Fruit fly (Drosophila melanogaster) whole organism, prepupa: Measurements from ENCODE around the gene CG17929.
A peak's percentile ranks its signal among the peaks of the same experiment; 100 is the strongest.

Source experiments
- Blimp-1 ChIP-seq: fragments of 200-800 bp; sonication (Bioruptor generic); optimal IDR thresholded peaks from 3 replicates; lab custom pipeline; 2017; ENCODE audit warnings: missing biosample characterization, missing genetic modification characterization, mild to moderate bottlenecking, moderate library complexity, missing genetic modification reagents
- CG10669 ChIP-seq: fragments of 200-800 bp; sonication (Bioruptor generic); optimal IDR thresholded peaks from 3 replicates; lab custom pipeline; 2018; ENCODE audit warnings: missing biosample characterization, mild to moderate bottlenecking, missing genetic modification characterization, moderate library complexity
- CG11294 ChIP-seq: fragments of 200-800 bp; sonication (Bioruptor generic); IDR thresholded peaks from 2 replicates; pipeline ENCODE4 v1.3.6; 2022; ENCODE audit warnings: missing biosample characterization, missing genetic modification characterization
- CG11762 ChIP-seq: fragments of 200-800 bp; sonication (Bioruptor generic); optimal IDR thresholded peaks from 3 replicates; lab custom pipeline; 2016; ENCODE audit warnings: missing biosample characterization, missing genetic modification characterization; ENCODE audit not compliant: insufficient read depth
- CG11902 ChIP-seq: fragments of 200-800 bp; sonication (Bioruptor generic); optimal IDR thresholded peaks from 3 replicates; lab custom pipeline; 2016; ENCODE audit warnings: missing biosample characterization, missing genetic modification characterization
- CG15336 ChIP-seq: fragments of 200-800 bp; sonication (Bioruptor generic); IDR thresholded peaks from 2 replicates; pipeline ENCODE4 v1.3.6; 2022; ENCODE audit warnings: missing biosample characterization, missing genetic modification characterization
- CG1621 ChIP-seq: fragments of 200-800 bp; sonication (Bioruptor generic); optimal IDR thresholded peaks from 3 replicates; lab custom pipeline; 2018; ENCODE audit warnings: missing biosample characterization, mild to moderate bottlenecking, missing genetic modification characterization
- CG16779 ChIP-seq: fragments of 200-800 bp; sonication (Bioruptor generic); optimal IDR thresholded peaks from 3 replicates; lab custom pipeline; 2017; ENCODE audit warnings: missing biosample characterization, mild to moderate bottlenecking, missing genetic modification characterization
- CG3919 ChIP-seq: fragments of 200-800 bp; sonication (Bioruptor generic); optimal IDR thresholded peaks from 3 replicates; lab custom pipeline; 2016; ENCODE audit warnings: missing biosample characterization, missing genetic modification characterization
- CG4318 ChIP-seq: fragments of 200-800 bp; sonication (Bioruptor generic); optimal IDR thresholded peaks from 3 replicates; lab custom pipeline; 2017; ENCODE audit warnings: missing biosample characterization, mild to moderate bottlenecking, missing genetic modification characterization
- CG6276 ChIP-seq: fragments of 200-800 bp; sonication (Bioruptor generic); optimal IDR thresholded peaks from 2 replicates; lab custom pipeline; 2017; ENCODE audit warnings: missing biosample characterization, mild to moderate bottlenecking, missing genetic modification characterization
- CG6792 ChIP-seq: fragments of 200-800 bp; sonication (Bioruptor generic); optimal IDR thresholded peaks from 3 replicates; lab custom pipeline; 2016; ENCODE audit warnings: missing biosample characterization, missing genetic modification characterization
- CG6808 ChIP-seq: fragments of 200-800 bp; sonication (Bioruptor generic); optimal IDR thresholded peaks from 3 replicates; lab custom pipeline; 2017; ENCODE audit warnings: missing biosample characterization, missing genetic modification characterization, mild to moderate bottlenecking, moderate library complexity, missing genetic modification reagents
- CG6854 ChIP-seq: fragments of 200-800 bp; sonication (Bioruptor generic); optimal IDR thresholded peaks from 2 replicates; lab custom pipeline; 2017; ENCODE audit warnings: missing biosample characterization, mild to moderate bottlenecking, missing genetic modification characterization
- CG7368 ChIP-seq: fragments of 200-800 bp; sonication (Bioruptor generic); optimal IDR thresholded peaks from 3 replicates; lab custom pipeline; 2016; ENCODE audit warnings: missing biosample characterization, missing genetic modification characterization
- CG8119 ChIP-seq: fragments of 200-800 bp; sonication (Bioruptor generic); IDR thresholded peaks from 3 replicates; pipeline ENCODE4 v1.3.6; 2022; ENCODE audit warnings: missing biosample characterization, missing genetic modification characterization
- CG8319 ChIP-seq: fragments of 200-800 bp; sonication (Bioruptor generic); optimal IDR thresholded peaks from 3 replicates; lab custom pipeline; 2016; ENCODE audit warnings: missing biosample characterization, missing genetic modification characterization
- CG9139 ChIP-seq: fragments of 200-800 bp; sonication (Bioruptor generic); optimal IDR thresholded peaks from 3 replicates; lab custom pipeline; 2017; ENCODE audit warnings: missing biosample characterization, mild to moderate bottlenecking, missing genetic modification characterization
- Eip78C ChIP-seq: fragments of 200-800 bp; sonication (Bioruptor generic); peaks from one replicate; lab custom pipeline; 2016; ENCODE audit warnings: missing biosample characterization, missing genetic modification characterization
- Ets21C ChIP-seq: fragments of 200-800 bp; sonication (Bioruptor generic); optimal IDR thresholded peaks from 3 replicates; lab custom pipeline; 2016; ENCODE audit warnings: missing biosample characterization, missing genetic modification characterization
- Ets96B ChIP-seq: fragments of 200-800 bp; optimal IDR thresholded peaks from 2 replicates; lab custom pipeline; 2019; ENCODE audit warnings: missing biosample characterization, mild to moderate bottlenecking, missing genetic modification characterization, moderate library complexity
- Gug ChIP-seq: fragments of 200-800 bp; sonication (Bioruptor generic); IDR thresholded peaks from 2 replicates; pipeline ENCODE4 v1.3.6; 2022; ENCODE audit warnings: missing biosample characterization, missing genetic modification characterization
- Hr38 ChIP-seq: sonication (Bioruptor generic); optimal IDR thresholded peaks from 2 replicates; lab custom pipeline; 2016; ENCODE audit warnings: missing biosample characterization, missing genetic modification characterization
- Hr39 ChIP-seq: fragments of 200-800 bp; sonication (Bioruptor generic); optimal IDR thresholded peaks from 2 replicates; lab custom pipeline; 2016; ENCODE audit warnings: missing biosample characterization, missing genetic modification characterization
- Hr4 ChIP-seq: fragments of 200-800 bp; sonication (Bioruptor generic); optimal IDR thresholded peaks from 3 replicates; lab custom pipeline; 2016; ENCODE audit warnings: missing biosample characterization, missing genetic modification characterization
- Lpt ChIP-seq: fragments of 200-800 bp; sonication (Bioruptor generic); optimal IDR thresholded peaks from 3 replicates; lab custom pipeline; 2016; ENCODE audit warnings: missing biosample characterization, missing genetic modification characterization
- Met ChIP-seq: fragments of 200-800 bp; sonication (Bioruptor generic); optimal IDR thresholded peaks from 3 replicates; lab custom pipeline; 2016; ENCODE audit warnings: missing biosample characterization, missing genetic modification characterization
- Smox ChIP-seq: fragments of 200-800 bp; sonication (Bioruptor generic); optimal IDR thresholded peaks from 3 replicates; lab custom pipeline; 2016; ENCODE audit warnings: missing biosample characterization, missing genetic modification characterization
- Sox102F ChIP-seq: fragments of 200-800 bp; sonication (Bioruptor generic); optimal IDR thresholded peaks from 2 replicates; lab custom pipeline; 2016; ENCODE audit warnings: missing biosample characterization, mild to moderate bottlenecking, missing genetic modification characterization
- Sox14 ChIP-seq: fragments of 200-800 bp; sonication (Bioruptor generic); optimal IDR thresholded peaks from 3 replicates; lab custom pipeline; 2016; ENCODE audit warnings: missing biosample characterization, missing genetic modification characterization
- Sox15 ChIP-seq: fragments of 200-800 bp; sonication (Bioruptor generic); optimal IDR thresholded peaks from 3 replicates; lab custom pipeline; 2016; ENCODE audit warnings: missing biosample characterization, missing genetic modification characterization
- achi ChIP-seq: fragments of 200-800 bp; sonication (Bioruptor generic); optimal IDR thresholded peaks from 3 replicates; lab custom pipeline; 2016; ENCODE audit warnings: missing biosample characterization, missing genetic modification characterization
- acj6 ChIP-seq: fragments of 200-800 bp; sonication (Bioruptor generic); optimal IDR thresholded peaks from 3 replicates; lab custom pipeline; 2016; ENCODE audit warnings: missing biosample characterization, missing genetic modification characterization
- dac ChIP-seq: fragments of 200-800 bp; sonication (Bioruptor generic); optimal IDR thresholded peaks from 2 replicates; lab custom pipeline; 2017; ENCODE audit warnings: missing biosample characterization, mild to moderate bottlenecking, missing genetic modification characterization
- dsx ChIP-seq: fragments of 200-800 bp; optimal IDR thresholded peaks from 3 replicates; lab custom pipeline; 2019; ENCODE audit warnings: missing biosample characterization, mild to moderate bottlenecking, missing genetic modification characterization, moderate library complexity; ENCODE audit not compliant: poor library complexity, severe bottlenecking
- eg ChIP-seq: fragments of 200-800 bp; sonication (Bioruptor generic); IDR thresholded peaks from 3 replicates; pipeline ENCODE4 v1.3.6; 2022; ENCODE audit warnings: missing biosample characterization, missing genetic modification characterization
- esn ChIP-seq: fragments of 200-800 bp; sonication (Bioruptor generic); optimal IDR thresholded peaks from 2 replicates; lab custom pipeline; 2016; ENCODE audit warnings: missing biosample characterization, mild to moderate bottlenecking, missing genetic modification characterization, moderate library complexity
- net ChIP-seq: fragments of 200-800 bp; sonication (Bioruptor generic); optimal IDR thresholded peaks from 3 replicates; lab custom pipeline; 2016; ENCODE audit warnings: missing biosample characterization, missing genetic modification characterization
- pdm3 ChIP-seq: fragments of 200-800 bp; sonication (Bioruptor generic); optimal IDR thresholded peaks from 3 replicates; lab custom pipeline; 2016; ENCODE audit warnings: missing biosample characterization, missing genetic modification characterization
- salr ChIP-seq, 2 experiments: fragments of 200-800 bp; sonication (Bioruptor generic); optimal IDR thresholded peaks; 3 replicates each; lab custom pipeline; 2016 to 2018; ENCODE audit warnings: missing biosample characterization in 2 of 2, missing genetic modification characterization in 2 of 2, mild to moderate bottlenecking in 1 of 2
- spab ChIP-seq: fragments of 200-800 bp; sonication (Bioruptor generic); optimal IDR thresholded peaks from 2 replicates; lab custom pipeline; 2017; ENCODE audit warnings: missing biosample characterization, mild to moderate bottlenecking, missing genetic modification characterization, missing genetic modification reagents
- ss ChIP-seq, 2 experiments: fragments of 200-800 bp; sonication (Bioruptor generic); optimal IDR thresholded peaks; 2 replicates in 1 of 2; 3 replicates in 1 of 2; lab custom pipeline; 2017 to 2018; ENCODE audit warnings: mild to moderate bottlenecking in 2 of 2, missing biosample characterization in 2 of 2, missing genetic modification characterization in 2 of 2, moderate library complexity in 1 of 2
- topi ChIP-seq: fragments of 200-800 bp; sonication (Bioruptor generic); optimal IDR thresholded peaks from 3 replicates; lab custom pipeline; 2016; ENCODE audit warnings: missing biosample characterization, missing genetic modification characterization
- vri ChIP-seq: fragments of 200-800 bp; sonication (Bioruptor generic); optimal IDR thresholded peaks from 3 replicates; lab custom pipeline; 2016; ENCODE audit warnings: missing biosample characterization, mild to moderate bottlenecking, missing genetic modification characterization

Gene CG17929

DNA sequence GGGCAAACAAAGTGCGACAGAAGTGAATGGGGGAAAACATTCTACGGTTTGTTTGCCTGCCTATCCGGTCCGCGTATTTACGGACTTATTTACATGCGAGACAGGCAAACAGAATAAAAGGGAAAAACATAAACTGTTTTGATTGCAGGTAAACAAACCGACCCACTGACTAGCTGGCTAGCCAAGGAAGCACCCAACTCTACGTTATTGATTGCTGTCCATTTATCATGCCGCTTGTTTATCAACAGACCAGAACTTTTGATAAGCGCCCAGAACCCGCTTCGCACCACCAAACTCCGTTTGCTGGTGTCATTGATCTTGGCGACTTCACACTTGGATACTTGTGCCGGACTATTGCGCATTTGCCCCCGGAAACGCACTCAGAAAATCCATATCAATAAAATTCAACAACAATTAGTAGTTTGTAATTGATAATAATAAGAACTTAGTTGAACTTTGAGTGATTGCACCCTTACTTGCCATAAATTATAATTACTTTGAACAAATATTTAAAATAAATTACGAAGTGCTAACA lies 6.6 kb downstream of the CG17929 start (continued):
- TF ChIP-seq CG8119 (no peak), Met (GFP tag; lab: Kevin White, UChicago) (peak; percentile 60), esn (GFP tag; lab: Kevin White, UChicago) (peak; percentile 53), CG11294 (GFP tag; lab: Robert Waterston, UW) (no peak), Smox (GFP tag; lab: Kevin White, UChicago) (no peak), Hr39 (no peak), Hr4 (GFP tag; lab: Kevin White, UChicago) (no peak), Sox14 (no peak), CG15336 (GFP tag; lab: Robert Waterston, UW) (no peak), CG6854 (GFP tag; lab: Kevin White, UChicago) (no peak), Ets21C (GFP tag; lab: Kevin White, UChicago) (no peak), Sox102F (GFP tag; lab: Kevin White, UChicago) (peak; percentile 41), Eip78C (GFP tag; lab: Kevin White, UChicago) (peak; percentile 78), salr (GFP tag; optimal IDR thresholded peaks at IDR 0.05; lab: Kevin White, UChicago) (peak; percentile 18 to 46), net (GFP tag; lab: Kevin White, UChicago) (no peak), dac (GFP tag; lab: Kevin White, UChicago) (no peak), CG1621 (tag; lab: Kevin White, UChicago) (peak; percentile 62), ss (GFP tag; optimal IDR thresholded peaks at IDR 0.05; lab: Kevin White, UChicago) (peak; percentile 90 to 92)

DNA sequence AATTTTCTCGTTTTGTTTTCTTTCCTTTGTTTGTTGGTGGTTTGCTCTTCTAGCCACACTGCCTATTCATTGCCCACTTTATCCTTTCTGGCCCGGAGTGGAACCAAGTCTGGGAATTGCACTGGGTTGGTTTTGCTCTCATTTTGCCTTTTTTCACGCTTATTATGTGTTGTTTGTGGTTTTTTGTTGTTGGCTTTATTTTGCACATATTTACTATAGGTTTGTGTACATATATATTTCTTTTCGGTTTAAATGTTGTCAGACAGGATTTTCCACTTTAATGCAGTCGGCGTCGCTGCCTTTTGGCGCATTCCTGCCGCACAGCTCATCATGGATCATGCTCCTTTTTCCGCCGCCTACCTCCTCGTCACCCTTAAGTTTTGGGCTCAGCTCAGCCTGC lies 9.0 kb downstream of the CG17929 start:
- TF ChIP-seq dsx (peak; percentile 37), salr (GFP tag; optimal IDR thresholded peaks at IDR 0.05; lab: Kevin White, UChicago) (no peak), CG10669 (GFP tag; lab: Kevin White, UChicago) (peak; percentile 17), Ets96B (tag; lab: Kevin White, UChicago) (peak; percentile 42), achi (GFP tag; lab: Kevin White, UChicago) (no peak), Sox14 (no peak), CG6276 (no peak), Hr38 (GFP tag; lab: Kevin White, UChicago) (no peak), net (GFP tag; lab: Kevin White, UChicago) (no peak), Ets21C (GFP tag; lab: Kevin White, UChicago) (no peak), eg (no peak), Eip78C (GFP tag; lab: Kevin White, UChicago) (peak; percentile 61), ss (GFP tag; optimal IDR thresholded peaks at IDR 0.05; lab: Kevin White, UChicago) (peak; percentile 89 to 94), CG11294 (GFP tag; lab: Robert Waterston, UW) (no peak), CG6808 (GFP tag; lab: Kevin White, UChicago) (peak; percentile 49), topi (GFP tag; lab: Kevin White, UChicago) (no peak), Lpt (GFP tag; lab: Kevin White, UChicago) (no peak), CG9139 (peak; percentile 74), acj6 (GFP tag; lab: Kevin White, UChicago) (no peak), spab (GFP tag; lab: Kevin White, UChicago) (peak; percentile 24), CG6792 (no peak), CG7368 (GFP tag; lab: Kevin White, UChicago) (no peak)

DNA sequence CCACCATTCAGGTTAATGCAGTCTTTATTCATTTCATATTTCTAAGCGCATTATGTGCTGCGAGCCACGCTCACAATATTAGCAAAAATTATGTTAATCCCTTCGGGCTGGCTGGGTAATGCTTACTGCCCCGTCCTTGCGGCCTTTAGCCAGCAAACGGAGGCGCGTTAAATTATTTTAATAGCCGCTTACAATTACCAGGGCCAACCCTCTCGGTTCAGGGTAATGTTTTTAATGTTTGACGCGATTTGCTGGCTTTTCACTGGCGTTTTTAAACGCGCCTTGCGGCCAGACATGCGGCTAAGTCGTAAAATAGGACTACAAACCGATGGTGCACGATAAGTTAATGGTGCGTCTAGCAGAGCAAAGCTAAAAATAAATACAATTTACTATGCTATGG lies 9.5 kb downstream of the CG17929 start:
- TF ChIP-seq Eip78C (GFP tag; lab: Kevin White, UChicago) (peak; percentile 10), Sox15 (GFP tag; lab: Kevin White, UChicago) (no peak)

DNA sequence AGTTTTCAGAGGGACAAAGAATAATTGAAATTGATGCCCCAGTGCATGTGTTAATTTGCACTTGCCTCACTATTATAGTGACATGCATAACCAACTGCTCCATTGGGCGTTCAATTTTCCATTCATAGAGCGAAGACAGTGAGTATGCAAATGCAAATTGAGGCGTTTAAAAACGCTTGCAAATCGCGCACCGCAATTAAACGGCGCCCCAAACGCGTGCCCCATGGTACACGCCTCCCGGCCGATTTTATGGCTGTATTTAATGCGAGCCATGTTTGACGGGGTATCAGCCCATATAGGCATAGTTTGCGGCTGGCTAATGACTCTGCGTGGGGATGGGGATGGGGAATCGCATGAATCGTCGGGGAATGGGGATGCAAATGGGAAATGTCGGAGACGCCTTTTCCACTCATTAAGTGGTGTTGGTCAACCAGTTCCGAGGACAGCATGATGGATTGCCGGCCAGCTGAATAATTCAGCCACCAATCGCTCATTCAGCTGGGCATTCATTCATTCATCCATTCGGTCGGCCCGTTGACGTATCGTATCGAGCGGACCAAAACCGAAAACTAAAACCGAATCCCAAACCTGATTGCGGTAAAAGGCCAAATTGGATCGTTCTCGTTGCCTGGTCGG lies 10.3 kb downstream of the CG17929 start:
- TF ChIP-seq CG8319 (GFP tag; lab: Kevin White, UChicago) (no peak), Sox14 (no peak), Smox (GFP tag; lab: Kevin White, UChicago) (no peak), CG16779 (tag; lab: Kevin White, UChicago) (no peak), dsx (no peak), pdm3 (no peak), acj6 (GFP tag; lab: Kevin White, UChicago) (no peak), Eip78C (GFP tag; lab: Kevin White, UChicago) (peak; percentile 22), CG8119 (no peak), CG4318 (no peak), CG11902 (no peak), CG11762 (GFP tag; lab: Kevin White, UChicago) (no peak), CG3919 (GFP tag; lab: Kevin White, UChicago) (no peak), CG6276 (peak; percentile 43), vri (GFP tag; lab: Kevin White, UChicago) (no peak), dac (GFP tag; lab: Kevin White, UChicago) (no peak), Blimp-1 (GFP tag; lab: Kevin White, UChicago) (no peak), Gug (GFP tag; lab: Robert Waterston, UW) (peak; percentile 10; the same call in 1 of the 2 replicates)
